Worm (Caenorhabditis elegans) whole organism, L1 larva: ENCODE data around the gene anp-1.

Source experiments
- ceh-82 ChIP-seq, 3 experiments: fragments of 150-350 bp in 1 of 3; sonication (generic microtip) in 2 of 3; optimal IDR thresholded peaks; 2 replicates each; lab custom pipeline; 2014 to 2017; ENCODE audit warnings: missing biosample characterization in 3 of 3, missing genetic modification characterization in 3 of 3
- ces-1 ChIP-seq: fragments of 150-350 bp; optimal IDR thresholded peaks from 2 replicates; lab custom pipeline; 2014; ENCODE audit warnings: missing biosample characterization, missing genetic modification reagents, missing genetic modification characterization
- efl-3 ChIP-seq: fragments of 200-800 bp; sonication (Bioruptor generic); optimal IDR thresholded peaks from 2 replicates; lab custom pipeline; 2018; ENCODE audit warnings: mild to moderate bottlenecking, missing genetic modification characterization, missing compliant biosample characterization
- mdl-1 ChIP-seq, 2 experiments: fragments of 150-350 bp; optimal IDR thresholded peaks; 2 replicates each; lab custom pipeline; 2014 to 2017; ENCODE audit warnings: missing biosample characterization in 2 of 2, missing genetic modification characterization in 2 of 2, inconsistent platforms in 1 of 2
- pag-3 ChIP-seq: sonication (generic microtip); optimal IDR thresholded peaks from 2 replicates; lab custom pipeline; 2017; ENCODE audit warnings: missing genetic modification characterization, mild to moderate bottlenecking, missing compliant biosample characterization, antibody characterized with exemption, borderline replicate concordance; ENCODE audit not compliant: insufficient read depth
- rnt-1 ChIP-seq: sonication (generic microtip); optimal IDR thresholded peaks from 2 replicates; lab custom pipeline; 2016; ENCODE audit warnings: mild to moderate bottlenecking, missing genetic modification characterization, moderate library complexity, missing compliant biosample characterization
- tbx-2 ChIP-seq: sonication (generic microtip); optimal IDR thresholded peaks from 2 replicates; lab custom pipeline; 2016; ENCODE audit warnings: missing genetic modification characterization, missing compliant biosample characterization
- unc-62 ChIP-seq: fragments of 150-350 bp; optimal IDR thresholded peaks from 2 replicates; lab custom pipeline; 2014; ENCODE audit warnings: missing biosample characterization, missing genetic modification reagents, missing genetic modification characterization

DNA sequence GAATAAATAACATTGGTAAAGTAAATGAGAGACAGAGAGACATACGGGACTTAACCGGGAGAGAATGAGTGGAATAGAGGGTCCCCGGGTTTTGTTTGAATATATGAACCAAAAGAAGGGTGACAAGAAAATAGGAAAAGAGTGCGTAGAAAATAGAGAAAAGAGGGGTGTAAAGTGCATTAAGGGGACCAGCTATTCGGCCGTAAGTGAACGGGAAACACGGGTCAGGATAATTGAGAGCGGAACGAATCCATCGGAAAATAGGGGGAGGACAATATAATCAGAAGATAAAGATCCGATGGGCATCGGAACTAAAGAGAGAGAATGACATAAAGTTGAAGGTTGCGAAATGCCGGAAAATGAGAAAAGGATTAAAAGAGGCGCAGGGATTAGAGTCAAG lies 38.1 kb downstream of the anp-1 start:
- TF ChIP-seq rnt-1 = no peak
- no peak for TF ChIP-seq ceh-82 (tag; optimal IDR thresholded peaks at IDR 0.05; lab: Kevin White, UChicago)
- TF ChIP-seq tbx-2 = no peak
- no peak for TF ChIP-seq unc-62 (GFP tag; lab: Kevin White, UChicago)
- no peak for TF ChIP-seq ces-1 (GFP tag; lab: Kevin White, UChicago)
- no peak for TF ChIP-seq mdl-1 (tag; optimal IDR thresholded peaks at IDR 0.05; lab: Kevin White, UChicago)
- no peak for TF ChIP-seq pag-3 (tag; lab: Kevin White, UChicago)
- TF ChIP-seq efl-3 = no peak
